Fruit fly (Drosophila melanogaster): ENCODE results near the gene Pdk1.

DNA sequence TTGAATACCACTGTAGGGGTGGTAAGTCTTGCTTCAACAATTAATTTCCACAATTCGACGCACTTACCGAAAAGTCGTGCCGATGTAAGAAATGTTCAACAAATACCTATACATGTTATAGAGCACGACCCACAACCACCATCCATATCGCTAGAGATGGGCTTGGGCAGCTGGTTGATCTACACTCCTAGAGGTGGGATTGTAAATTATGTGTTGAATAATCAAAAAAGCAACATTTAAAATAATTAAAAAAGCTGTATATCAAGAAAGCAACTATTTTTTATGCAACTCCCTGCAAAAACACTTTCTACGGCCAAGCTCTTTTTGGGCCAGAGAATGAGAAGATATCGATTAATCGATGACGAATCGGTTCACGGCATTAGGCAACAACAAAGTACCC is 55.0 kb downstream of the Pdk1 start, which contains the start of the genes CG34140, Mkp and Mtch:
- TF ChIP-seq gt (GFP tag; IDR thresholded peaks at IDR 0.05) (no peak), CG3995 (GFP tag; optimal IDR thresholded peaks at IDR 0.05) (peak; percentile 74), Xrp1 (GFP tag; IDR thresholded peaks at IDR 0.05) (peak; percentile 90), Max (GFP tag; optimal IDR thresholded peaks at IDR 0.05) (peak; percentile 88), zfh1 (GFP tag; IDR thresholded peaks at IDR 0.05) (peak; percentile 74), so (GFP tag; IDR thresholded peaks at IDR 0.05) (peak; percentile 63; the same call in 1 of the 3 replicates), CG34422 (GFP tag; IDR thresholded peaks at IDR 0.05) (peak; percentile 89), sim (GFP tag; IDR thresholded peaks at IDR 0.05) (no peak), CG8478 (optimal IDR thresholded peaks at IDR 0.05) (no peak), CG11093 (GFP tag; IDR thresholded peaks at IDR 0.05) (peak; percentile 33; the same call in 1 of the 3 replicates), CG12769 (tag; optimal IDR thresholded peaks at IDR 0.05) (no peak)

Data from whole organism, embryonic.